Worm (Caenorhabditis elegans): ENCODE data around the gene C40H1.7.

C40H1.7 gene

DNA sequence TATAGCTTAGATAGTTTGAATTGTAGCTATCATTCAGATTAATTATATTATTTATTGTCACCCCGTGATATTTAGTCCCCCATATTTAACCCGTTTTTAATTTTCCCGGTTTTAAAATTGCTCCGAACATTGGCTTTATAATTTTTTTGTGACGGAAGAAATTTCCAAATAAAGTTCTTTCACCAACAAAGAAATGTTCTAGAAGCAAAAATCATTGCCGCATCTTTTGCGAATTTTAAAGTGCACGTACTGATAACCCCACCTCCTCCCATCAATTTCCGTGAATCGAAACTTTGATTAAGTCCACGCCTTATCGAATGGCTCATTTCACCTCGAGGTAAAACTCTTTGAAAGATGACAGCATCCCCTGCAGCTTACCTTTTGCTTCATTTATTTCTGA lies at the start of gene C40H1.7:
C40H1.7 (plus strand) TSS at position 301 of the 400 bp plus-strand sequence.
- no peak for TF ChIP-seq ceh-13 (GFP tag; optimal IDR thresholded peaks at IDR 0.05)
- TF ChIP-seq tbx-11 (GFP tag; IDR thresholded peaks at IDR 0.05): no peak
- no peak for TF ChIP-seq scrt-1 (GFP tag; IDR thresholded peaks at IDR 0.05)
- no peak for TF ChIP-seq aly-1 (tag; optimal IDR thresholded peaks at IDR 0.05)
- TF ChIP-seq pes-1 (GFP tag; IDR thresholded peaks at IDR 0.05): no peak

ce11 chrIII:9277803-9278202 lies 47.0 kb upstream of the C40H1.7 start:
- TF ChIP-seq tbx-37 (GFP tag; conservative IDR thresholded peaks at IDR 0.05) (no peak), ceh-36 (tag; optimal IDR thresholded peaks at IDR 0.05) (no peak), aly-1 (tag; optimal IDR thresholded peaks at IDR 0.05) (no peak), B0310.2 (tag; optimal IDR thresholded peaks at IDR 0.05) (no peak), ama-1 (optimal IDR thresholded peaks at IDR 0.05) (no peak), hnd-1 (tag; optimal IDR thresholded peaks at IDR 0.05) (no peak), F13C5.2 (tag; optimal IDR thresholded peaks at IDR 0.05) (no peak), ceh-13 (GFP tag; optimal IDR thresholded peaks at IDR 0.05) (no peak), hmg-4 (GFP tag; optimal IDR thresholded peaks at IDR 0.05) (no peak), hmbx-1 (tag; optimal IDR thresholded peaks at IDR 0.05) (no peak), tra-4 (tag; optimal IDR thresholded peaks at IDR 0.05) (no peak), pes-1 (GFP tag; IDR thresholded peaks at IDR 0.05) (no peak), ets-7 (tag; optimal IDR thresholded peaks at IDR 0.05) (no peak), tbx-11 (GFP tag; IDR thresholded peaks at IDR 0.05) (no peak), flt-1 (GFP tag; IDR thresholded peaks at IDR 0.05) (no peak), scrt-1 (GFP tag; IDR thresholded peaks at IDR 0.05) (no peak), sea-1 (GFP tag; conservative IDR thresholded peaks at IDR 0.05) (no peak)

DNA sequence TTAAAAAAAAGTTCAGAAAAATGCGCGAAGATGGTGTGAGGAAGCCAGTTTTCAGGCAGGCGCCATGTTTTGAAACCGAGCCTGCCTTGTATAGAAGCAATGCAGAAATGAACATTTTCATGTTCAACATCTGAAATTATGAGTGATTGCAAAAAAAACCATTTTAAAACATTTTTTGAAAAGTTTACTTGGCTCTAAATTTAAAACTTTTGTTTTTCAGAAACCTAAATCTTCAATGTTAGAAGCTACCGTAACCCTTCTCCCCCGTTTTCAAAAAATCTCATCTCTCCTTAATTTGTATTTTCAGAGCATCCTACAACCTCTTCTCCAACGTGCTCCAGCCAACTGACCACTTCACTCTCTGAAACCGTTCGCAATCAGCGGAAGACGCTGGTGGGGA lies 43.3 kb upstream of the C40H1.7 start, which contains the start of gene fozi-1:
fozi-1 (plus strand) TSS at position 301 of the 400 bp plus-strand sequence.
- TF ChIP-seq ceh-36 (tag; optimal IDR thresholded peaks at IDR 0.05) (no peak), flt-1 (GFP tag; IDR thresholded peaks at IDR 0.05) (no peak), tra-4 (tag; optimal IDR thresholded peaks at IDR 0.05) (no peak), ceh-13 (GFP tag; optimal IDR thresholded peaks at IDR 0.05) (no peak), hmg-4 (GFP tag; optimal IDR thresholded peaks at IDR 0.05) (no peak), hmbx-1 (tag; optimal IDR thresholded peaks at IDR 0.05) (no peak)

DNA sequence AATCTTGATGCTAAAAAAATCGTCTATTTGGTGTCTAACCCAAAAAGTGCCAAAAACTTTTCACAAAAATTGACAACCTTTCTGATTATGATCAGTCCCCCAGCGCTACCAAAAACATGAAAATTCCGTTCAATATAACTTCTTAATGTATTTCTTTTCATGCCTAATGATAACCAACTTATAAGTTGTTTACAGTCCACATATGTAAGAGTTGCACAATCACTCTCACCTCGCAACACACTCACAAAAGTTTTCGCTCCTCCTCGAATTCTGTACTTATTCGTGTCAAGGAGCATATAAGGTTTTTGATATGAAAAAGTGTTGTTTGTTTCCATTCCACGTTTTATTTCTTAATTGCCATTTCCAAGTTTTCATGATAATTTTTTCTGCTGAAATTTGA lies 36.3 kb upstream of the C40H1.7 start:
- TF ChIP-seq F13C5.2 (tag; optimal IDR thresholded peaks at IDR 0.05): no peak
- no peak for TF ChIP-seq flt-1 (GFP tag; IDR thresholded peaks at IDR 0.05)
- TF ChIP-seq hmbx-1 (tag; optimal IDR thresholded peaks at IDR 0.05): no peak
- TF ChIP-seq tbx-11 (GFP tag; IDR thresholded peaks at IDR 0.05): no peak
- TF ChIP-seq B0310.2 (tag; optimal IDR thresholded peaks at IDR 0.05): no peak
- no peak for TF ChIP-seq hmg-4 (GFP tag; optimal IDR thresholded peaks at IDR 0.05)
- no peak for TF ChIP-seq hnd-1 (tag; optimal IDR thresholded peaks at IDR 0.05)
- TF ChIP-seq tra-4 (tag; optimal IDR thresholded peaks at IDR 0.05): no peak
- no peak for TF ChIP-seq pes-1 (GFP tag; IDR thresholded peaks at IDR 0.05)

DNA sequence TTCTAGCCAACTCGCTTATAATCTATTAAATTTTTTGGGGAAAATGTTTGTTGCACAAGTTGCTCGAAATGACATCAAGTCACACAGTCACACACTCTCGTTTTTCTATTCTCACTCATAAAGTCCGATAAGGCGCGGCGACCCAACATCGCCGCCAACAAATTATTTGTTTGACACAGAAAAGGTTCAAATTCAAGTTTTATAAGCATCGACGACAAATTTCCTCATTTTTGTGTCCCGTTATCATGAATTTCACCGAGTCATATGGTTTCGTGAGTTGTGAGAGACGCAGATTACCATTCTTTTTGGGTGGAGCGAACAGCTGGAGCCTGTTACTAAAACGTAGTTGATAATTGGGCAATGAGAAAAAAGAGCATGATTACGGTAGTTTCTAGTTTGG lies 35.0 kb upstream of the C40H1.7 start:
- TF ChIP-seq flt-1 (GFP tag; IDR thresholded peaks at IDR 0.05) (no peak), B0310.2 (tag; optimal IDR thresholded peaks at IDR 0.05) (no peak), ceh-13 (GFP tag; optimal IDR thresholded peaks at IDR 0.05) (no peak), ama-1 (optimal IDR thresholded peaks at IDR 0.05) (no peak), ceh-36 (tag; optimal IDR thresholded peaks at IDR 0.05) (no peak), tbx-37 (GFP tag; conservative IDR thresholded peaks at IDR 0.05) (no peak), aly-1 (tag; optimal IDR thresholded peaks at IDR 0.05) (no peak), F13C5.2 (tag; optimal IDR thresholded peaks at IDR 0.05) (no peak), sea-1 (GFP tag; conservative IDR thresholded peaks at IDR 0.05) (no peak), hmbx-1 (tag; optimal IDR thresholded peaks at IDR 0.05) (no peak), scrt-1 (GFP tag; IDR thresholded peaks at IDR 0.05) (no peak), tbx-11 (GFP tag; IDR thresholded peaks at IDR 0.05) (no peak), pes-1 (GFP tag; IDR thresholded peaks at IDR 0.05) (no peak), ets-7 (tag; optimal IDR thresholded peaks at IDR 0.05) (no peak), hmg-4 (GFP tag; optimal IDR thresholded peaks at IDR 0.05) (no peak), hnd-1 (tag; optimal IDR thresholded peaks at IDR 0.05) (no peak)

DNA sequence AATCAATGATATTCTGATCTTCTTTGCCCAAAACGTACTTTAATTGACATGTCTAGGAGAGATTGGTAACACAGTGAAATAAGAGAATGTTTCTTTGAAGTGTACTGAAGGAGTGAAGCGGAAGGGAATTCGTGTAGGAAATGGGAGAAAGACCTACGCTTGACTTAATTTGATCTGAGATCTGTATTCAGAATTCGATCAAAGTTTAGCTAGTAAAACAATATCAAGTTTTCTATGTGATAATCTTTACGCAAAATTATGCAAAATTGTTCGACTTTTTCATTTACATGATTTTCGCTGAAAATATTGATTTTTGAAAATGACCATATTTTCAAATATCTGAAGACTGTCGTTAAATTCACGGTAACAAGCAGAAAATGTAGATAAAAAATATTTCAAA lies 27.5 kb upstream of the C40H1.7 start, which contains the start of gene K01B6.4:
K01B6.4 (minus strand) TSS at position 101 of the 400 bp plus-strand sequence.
- TF ChIP-seq tbx-11 (GFP tag; IDR thresholded peaks at IDR 0.05): no peak
- TF ChIP-seq B0310.2 (tag; optimal IDR thresholded peaks at IDR 0.05): no peak
- no peak for TF ChIP-seq ceh-36 (tag; optimal IDR thresholded peaks at IDR 0.05)
- no peak for TF ChIP-seq ceh-13 (GFP tag; optimal IDR thresholded peaks at IDR 0.05)
- TF ChIP-seq ets-7 (tag; optimal IDR thresholded peaks at IDR 0.05): no peak

ce11 chrIII:9299116-9299515 lies 25.7 kb upstream of the C40H1.7 start:
- no peak for TF ChIP-seq B0310.2 (tag; optimal IDR thresholded peaks at IDR 0.05)
- TF ChIP-seq flt-1 (GFP tag; IDR thresholded peaks at IDR 0.05): no peak
- no peak for TF ChIP-seq hnd-1 (tag; optimal IDR thresholded peaks at IDR 0.05)
- no peak for TF ChIP-seq tra-4 (tag; optimal IDR thresholded peaks at IDR 0.05)
- no peak for TF ChIP-seq tbx-11 (GFP tag; IDR thresholded peaks at IDR 0.05)
- TF ChIP-seq ama-1 (optimal IDR thresholded peaks at IDR 0.05): no peak
- no peak for TF ChIP-seq hmg-4 (GFP tag; optimal IDR thresholded peaks at IDR 0.05)
- no peak for TF ChIP-seq ceh-13 (GFP tag; optimal IDR thresholded peaks at IDR 0.05)
- TF ChIP-seq hmbx-1 (tag; optimal IDR thresholded peaks at IDR 0.05): no peak
- no peak for TF ChIP-seq ceh-36 (tag; optimal IDR thresholded peaks at IDR 0.05)
- no peak for TF ChIP-seq aly-1 (tag; optimal IDR thresholded peaks at IDR 0.05)
- no peak for TF ChIP-seq F13C5.2 (tag; optimal IDR thresholded peaks at IDR 0.05)
- no peak for TF ChIP-seq tbx-37 (GFP tag; conservative IDR thresholded peaks at IDR 0.05)
- no peak for TF ChIP-seq scrt-1 (GFP tag; IDR thresholded peaks at IDR 0.05)
- no peak for TF ChIP-seq pes-1 (GFP tag; IDR thresholded peaks at IDR 0.05)
- TF ChIP-seq sea-1 (GFP tag; conservative IDR thresholded peaks at IDR 0.05): no peak
- TF ChIP-seq ets-7 (tag; optimal IDR thresholded peaks at IDR 0.05): no peak

DNA sequence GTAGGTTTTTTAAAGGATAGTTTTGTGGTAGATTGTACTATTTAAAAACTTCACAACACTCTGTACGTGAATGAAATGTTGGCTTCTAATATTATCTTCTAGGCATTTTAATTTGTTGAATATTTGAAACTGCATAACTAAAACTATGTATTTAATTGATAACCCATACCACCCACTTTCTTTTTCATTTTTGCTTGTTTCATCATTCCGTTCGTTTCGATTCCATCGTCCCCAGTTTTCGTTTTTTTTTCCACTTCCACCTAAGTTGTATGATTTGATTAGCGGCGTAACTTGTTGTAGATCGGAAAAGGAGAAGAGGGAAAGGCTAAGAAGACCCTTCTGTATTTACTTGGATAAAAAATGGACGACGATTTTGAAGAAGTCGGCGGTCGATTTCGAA lies 24.9 kb upstream of the C40H1.7 start, which contains the start of gene K01B6.3:
K01B6.3 (plus strand) TSS at position 301 of the 400 bp plus-strand sequence.
- TF ChIP-seq F13C5.2 (tag; optimal IDR thresholded peaks at IDR 0.05): no peak
- no peak for TF ChIP-seq hnd-1 (tag; optimal IDR thresholded peaks at IDR 0.05)
- no peak for TF ChIP-seq tbx-11 (GFP tag; IDR thresholded peaks at IDR 0.05)
- TF ChIP-seq pes-1 (GFP tag; IDR thresholded peaks at IDR 0.05): no peak
- TF ChIP-seq ceh-13 (GFP tag; optimal IDR thresholded peaks at IDR 0.05): no peak
- no peak for TF ChIP-seq ets-7 (tag; optimal IDR thresholded peaks at IDR 0.05)
- TF ChIP-seq tra-4 (tag; optimal IDR thresholded peaks at IDR 0.05): no peak
- no peak for TF ChIP-seq ama-1 (optimal IDR thresholded peaks at IDR 0.05)
- no peak for TF ChIP-seq sea-1 (GFP tag; conservative IDR thresholded peaks at IDR 0.05)
- TF ChIP-seq tbx-37 (GFP tag; conservative IDR thresholded peaks at IDR 0.05): no peak
- TF ChIP-seq hmg-4 (GFP tag; optimal IDR thresholded peaks at IDR 0.05): no peak
